Worm (Caenorhabditis elegans) whole organism, L1 larva: ENCODE measurements around the gene btb-2.

ENCODE experiments used
- F16B12.6 ChIP-seq: fragments of 150-350 bp; optimal IDR thresholded peaks from 2 replicates; lab custom pipeline; 2014; ENCODE audit warnings: missing biosample characterization, missing genetic modification characterization
- ama-1 ChIP-seq: fragments of 150-350 bp; optimal IDR thresholded peaks from 2 replicates; lab custom pipeline; 2014
- elt-2 ChIP-seq: sonication (generic microtip); optimal IDR thresholded peaks from 2 replicates; lab custom pipeline; 2016; ENCODE audit warnings: missing genetic modification characterization, mild to moderate bottlenecking, inconsistent platforms, missing compliant biosample characterization, missing genetic modification reagents
- fkh-10 ChIP-seq: sonication (generic microtip); optimal IDR thresholded peaks from 2 replicates; lab custom pipeline; 2017; ENCODE audit warnings: missing biosample characterization, missing genetic modification reagents, missing genetic modification characterization
- fos-1 ChIP-seq: fragments of 150-350 bp; optimal IDR thresholded peaks from 2 replicates; lab custom pipeline; 2014; ENCODE audit warnings: missing biosample characterization, missing genetic modification characterization
- hlh-4 ChIP-seq: sonication (generic microtip); optimal IDR thresholded peaks from 2 replicates; lab custom pipeline; 2016; ENCODE audit warnings: mild to moderate bottlenecking, missing genetic modification characterization, missing compliant biosample characterization
- nhr-11 ChIP-seq: fragments of 150-350 bp; optimal IDR thresholded peaks from 2 replicates; lab custom pipeline; 2014; ENCODE audit warnings: missing biosample characterization, missing genetic modification characterization
- nhr-12 ChIP-seq: sonication (generic microtip); optimal IDR thresholded peaks from 2 replicates; lab custom pipeline; 2017; ENCODE audit warnings: missing biosample characterization, missing genetic modification characterization
- nhr-28 ChIP-seq: fragments of 150-350 bp; optimal IDR thresholded peaks from 2 replicates; lab custom pipeline; 2014; ENCODE audit warnings: missing biosample characterization, missing genetic modification characterization
- pax-3 ChIP-seq: fragments of 200-800 bp; sonication (Bioruptor generic); optimal IDR thresholded peaks from 2 replicates; lab custom pipeline; 2018; ENCODE audit warnings: mild to moderate bottlenecking, missing genetic modification characterization, moderate library complexity, missing compliant biosample characterization
- snpc-4 ChIP-seq: fragments of 150-350 bp; optimal IDR thresholded peaks from 2 replicates; lab custom pipeline; 2014; ENCODE audit warnings: missing biosample characterization, missing genetic modification characterization
- sup-37 ChIP-seq: fragments of 200-800 bp; sonication (Bioruptor generic); optimal IDR thresholded peaks from 2 replicates; lab custom pipeline; 2018; ENCODE audit warnings: mild to moderate bottlenecking, missing genetic modification characterization, missing compliant biosample characterization
- tbx-2 ChIP-seq: sonication (generic microtip); optimal IDR thresholded peaks from 2 replicates; lab custom pipeline; 2016; ENCODE audit warnings: missing genetic modification characterization, missing compliant biosample characterization
- zag-1 ChIP-seq: fragments of 150-350 bp; optimal IDR thresholded peaks from 2 replicates; lab custom pipeline; 2014; ENCODE audit warnings: missing biosample characterization, missing genetic modification characterization

- TF ChIP-seq F16B12.6 (peak; percentile 22), ama-1 (lab: Kevin White, UChicago) (no peak), nhr-11 (tag; lab: Kevin White, UChicago) (no peak), snpc-4 (tag; lab: Kevin White, UChicago) (peak; percentile 64), pax-3 (tag; lab: Kevin White, UChicago) (peak; percentile 38), nhr-28 (tag; lab: Kevin White, UChicago) (no peak), hlh-4 (tag; lab: Kevin White, UChicago) (no peak), fos-1 (no peak), tbx-2 (tag; lab: Kevin White, UChicago) (peak; percentile 78), nhr-12 (no peak), elt-2 (tag; lab: Kevin White, UChicago) (no peak), fkh-10 (GFP tag; lab: Kevin White, UChicago) (no peak), sup-37 (GFP tag; lab: Kevin White, UChicago) (no peak), zag-1 (tag; lab: Kevin White, UChicago) (no peak)
Measured at ce11 chrII:6383183-6383695, 18.5 kb upstream of the btb-2 start, which contains the start of gene F58F12.1.
